Worm (Caenorhabditis elegans) whole organism, early embryonic: ENCODE data around the gene ptp-3.

Experiments
- ama-1 ChIP-seq: fragments of 150-350 bp; optimal IDR thresholded peaks from 2 replicates; lab custom pipeline; 2014
- ceh-13 ChIP-seq: fragments of 200-800 bp; sonication (Bioruptor generic); optimal IDR thresholded peaks from 2 replicates; lab custom pipeline; 2018; ENCODE audit warnings: mild to moderate bottlenecking, missing genetic modification characterization, missing compliant biosample characterization

- no peak for TF ChIP-seq ama-1 (lab: Kevin White, UChicago)
- TF ChIP-seq ceh-13 (GFP tag; lab: Kevin White, UChicago): no peak
Measured at ce11 chrII:11032812-11033211, 57.5 kb downstream of the ptp-3 start.
